Fruit fly (Drosophila melanogaster) whole organism, embryonic: Measurements from ENCODE around the gene AlaRS.
A peak's percentile ranks its signal among the peaks of the same experiment; 100 is the strongest.

Source experiments
- Asciz ChIP-seq: fragments of 200-800 bp; sonication (Bioruptor generic); optimal IDR thresholded peaks from 2 replicates; lab custom pipeline; 2017; ENCODE audit warnings: missing biosample characterization, mild to moderate bottlenecking, missing genetic modification characterization, missing genetic modification reagents
- Atf-2 ChIP-seq: fragments of 200-800 bp; sonication (Bioruptor generic); optimal IDR thresholded peaks from 2 replicates; lab custom pipeline; 2016; ENCODE audit warnings: missing biosample characterization, missing genetic modification characterization
- BEAF-32 ChIP-seq: fragments of 200-800 bp; sonication (Bioruptor generic); optimal IDR thresholded peaks from 3 replicates; lab custom pipeline; 2017; ENCODE audit warnings: missing biosample characterization, missing genetic modification characterization, mild to moderate bottlenecking, moderate library complexity, missing genetic modification reagents
- CG11093 ChIP-seq: fragments of 200-800 bp; sonication (Bioruptor generic); IDR thresholded peaks from 3 replicates; pipeline ENCODE4 v1.3.6; 2022; ENCODE audit warnings: missing biosample characterization, missing genetic modification characterization
- CG13287 ChIP-seq: fragments of 200-800 bp; sonication (Bioruptor generic); IDR thresholded peaks from 2 replicates; pipeline ENCODE4 v1.3.6; 2022; ENCODE audit warnings: missing biosample characterization, missing genetic modification characterization; ENCODE audit not compliant: partially characterized antibody
- CG1529 ChIP-seq: fragments of 200-800 bp; sonication (Bioruptor generic); optimal IDR thresholded peaks from 3 replicates; lab custom pipeline; 2018; ENCODE audit warnings: missing biosample characterization, missing genetic modification characterization
- CG17385 ChIP-seq: fragments of 200-800 bp; sonication (Bioruptor generic); optimal IDR thresholded peaks from 3 replicates; lab custom pipeline; 2018; ENCODE audit warnings: missing biosample characterization, mild to moderate bottlenecking, missing genetic modification characterization
- CG17829 ChIP-seq: fragments of 200-800 bp; optimal IDR thresholded peaks from 2 replicates; lab custom pipeline; 2019; ENCODE audit warnings: missing biosample characterization, mild to moderate bottlenecking, missing genetic modification characterization, moderate library complexity
- CG18764 ChIP-seq: fragments of 200-800 bp; sonication (Bioruptor generic); optimal IDR thresholded peaks from 3 replicates; lab custom pipeline; 2016; ENCODE audit warnings: missing biosample characterization, missing genetic modification characterization
- CG2678 ChIP-seq: fragments of 200-800 bp; sonication (Bioruptor generic); optimal IDR thresholded peaks from 3 replicates; lab custom pipeline; 2019; ENCODE audit warnings: missing biosample characterization, mild to moderate bottlenecking, missing genetic modification characterization, moderate library complexity
- CG42726 ChIP-seq: fragments of 200-800 bp; sonication (Bioruptor generic); IDR thresholded peaks from 2 replicates; pipeline ENCODE4 v1.3.6; 2022; ENCODE audit warnings: missing biosample characterization, missing genetic modification characterization; ENCODE audit not compliant: partially characterized antibody
- CG4404 ChIP-seq: fragments of 200-800 bp; sonication (Bioruptor generic); IDR thresholded peaks from 2 replicates; pipeline ENCODE4 v1.3.6; 2022; ENCODE audit warnings: missing biosample characterization, missing genetic modification characterization
- CG5953 ChIP-seq: fragments of 200-800 bp; sonication (Bioruptor generic); IDR thresholded peaks from 2 replicates; pipeline ENCODE4 v1.3.6; 2022; ENCODE audit warnings: missing biosample characterization, missing genetic modification characterization
- CG6654 ChIP-seq: fragments of 200-800 bp; sonication (Bioruptor generic); optimal IDR thresholded peaks from 2 replicates; lab custom pipeline; 2017; ENCODE audit warnings: missing biosample characterization, mild to moderate bottlenecking, missing genetic modification characterization
- CG7839 ChIP-seq: fragments of 200-800 bp; sonication (Bioruptor generic); optimal IDR thresholded peaks from 3 replicates; lab custom pipeline; 2018; ENCODE audit warnings: missing biosample characterization, mild to moderate bottlenecking, missing genetic modification characterization, moderate library complexity
- CG7987 ChIP-seq: fragments of 200-800 bp; sonication (Bioruptor generic); optimal IDR thresholded peaks from 2 replicates; lab custom pipeline; 2018; ENCODE audit warnings: missing biosample characterization, mild to moderate bottlenecking, missing genetic modification characterization, moderate library complexity
- CG8089 ChIP-seq: fragments of 200-800 bp; sonication (Bioruptor generic); optimal IDR thresholded peaks from 3 replicates; lab custom pipeline; 2016; ENCODE audit warnings: missing biosample characterization, missing genetic modification characterization
- CG8388 ChIP-seq: fragments of 200-800 bp; sonication (Bioruptor generic); optimal IDR thresholded peaks from 2 replicates; lab custom pipeline; 2019; ENCODE audit warnings: missing biosample characterization, mild to moderate bottlenecking, missing genetic modification characterization, moderate library complexity
- CG9876 ChIP-seq: fragments of 200-800 bp; sonication (Bioruptor generic); optimal IDR thresholded peaks from 2 replicates; lab custom pipeline; 2016; ENCODE audit warnings: missing biosample characterization, missing genetic modification characterization
- Dip3 ChIP-seq: fragments of 200-800 bp; sonication (Bioruptor generic); optimal IDR thresholded peaks from 3 replicates; lab custom pipeline; 2016; ENCODE audit warnings: missing biosample characterization, missing genetic modification characterization
- E2f1 ChIP-seq: fragments of 200-800 bp; sonication (Bioruptor generic); IDR thresholded peaks from 2 replicates; pipeline ENCODE4 v1.3.6; 2022; ENCODE audit warnings: missing biosample characterization, missing genetic modification characterization
- Fer2 ChIP-seq: fragments of 200-800 bp; sonication (Bioruptor generic); optimal IDR thresholded peaks from 2 replicates; lab custom pipeline; 2018; ENCODE audit warnings: missing biosample characterization, mild to moderate bottlenecking, missing genetic modification characterization, moderate library complexity
- Hmr ChIP-seq: fragments of 200-800 bp; sonication (Bioruptor generic); optimal IDR thresholded peaks from 3 replicates; lab custom pipeline; 2017; ENCODE audit warnings: mild to moderate bottlenecking, missing biosample characterization, missing genetic modification reagents, missing genetic modification characterization
- Lhr ChIP-seq: fragments of 200-800 bp; sonication (Bioruptor generic); optimal IDR thresholded peaks from 3 replicates; lab custom pipeline; 2017; ENCODE audit warnings: mild to moderate bottlenecking, missing biosample characterization, missing genetic modification reagents, missing genetic modification characterization
- Lim3 ChIP-seq: fragments of 200-800 bp; sonication (Bioruptor generic); IDR thresholded peaks from 2 replicates; pipeline ENCODE4 v1.3.6; 2022; ENCODE audit warnings: missing biosample characterization, missing genetic modification characterization
- Med ChIP-seq: fragments of 200-800 bp; sonication (Bioruptor generic); peaks from one replicate; lab custom pipeline; 2016; ENCODE audit warnings: missing biosample characterization, missing genetic modification characterization, mild to moderate bottlenecking, inconsistent platforms, moderate library complexity
- Mrtf ChIP-seq: fragments of 200-800 bp; sonication (Bioruptor generic); IDR thresholded peaks from 3 replicates; pipeline ENCODE4 v1.3.6; 2022; ENCODE audit warnings: missing biosample characterization, missing genetic modification characterization
- Sry-β ChIP-seq: fragments of 200-800 bp; sonication (Bioruptor generic); optimal IDR thresholded peaks from 2 replicates; lab custom pipeline; 2018; ENCODE audit warnings: missing biosample characterization, mild to moderate bottlenecking, missing genetic modification characterization, moderate library complexity
- Usf ChIP-seq: fragments of 200-800 bp; sonication (Bioruptor generic); optimal IDR thresholded peaks from 2 replicates; lab custom pipeline; 2017; ENCODE audit warnings: missing genotype, missing biosample characterization, missing genetic modification characterization
- bsh ChIP-seq, 2 experiments: fragments of 200-800 bp; sonication (Bioruptor generic); optimal IDR thresholded peaks; 2 replicates each; lab custom pipeline; 2017 to 2018; ENCODE audit warnings: mild to moderate bottlenecking in 2 of 2, missing biosample characterization in 2 of 2, missing genetic modification characterization in 2 of 2, moderate library complexity in 1 of 2
- cg ChIP-seq: fragments of 200-800 bp; sonication (Bioruptor generic); optimal IDR thresholded peaks from 3 replicates; lab custom pipeline; 2019; ENCODE audit warnings: missing biosample characterization, mild to moderate bottlenecking, missing genetic modification characterization, moderate library complexity
- chinmo ChIP-seq: fragments of 200-800 bp; sonication (Bioruptor generic); IDR thresholded peaks from 4 replicates; pipeline ENCODE4 v1.3.6; 2022; ENCODE audit warnings: missing biosample characterization, missing genetic modification characterization; ENCODE audit not compliant: partially characterized antibody
- chn ChIP-seq: fragments of 200-800 bp; sonication (Bioruptor generic); optimal IDR thresholded peaks from 2 replicates; lab custom pipeline; 2016; ENCODE audit warnings: missing biosample characterization, missing genetic modification characterization
- dimm ChIP-seq: fragments of 200-800 bp; sonication (Bioruptor generic); IDR thresholded peaks from 2 replicates; pipeline ENCODE4 v1.3.6; 2022; ENCODE audit warnings: missing biosample characterization, missing genetic modification characterization
- dm ChIP-seq: fragments of 200-800 bp; sonication (Bioruptor generic); optimal IDR thresholded peaks from 3 replicates; lab custom pipeline; 2016; ENCODE audit warnings: missing biosample characterization, missing genetic modification characterization
- exex ChIP-seq: fragments of 200-800 bp; sonication (Bioruptor generic); optimal IDR thresholded peaks from 4 replicates; lab custom pipeline; 2018; ENCODE audit warnings: missing biosample characterization, mild to moderate bottlenecking, missing genetic modification characterization, moderate library complexity
- fru ChIP-seq: fragments of >200 bp; optimal IDR thresholded peaks from 2 replicates; lab custom pipeline; 2017
- h ChIP-seq: fragments of >200 bp; optimal IDR thresholded peaks from 2 replicates; lab custom pipeline; 2017
- her ChIP-seq: fragments of 200-800 bp; sonication (Bioruptor generic); optimal IDR thresholded peaks from 2 replicates; lab custom pipeline; 2016; ENCODE audit warnings: missing biosample characterization, missing genetic modification characterization
- knrl ChIP-seq: fragments of 200-800 bp; sonication (Bioruptor generic); IDR thresholded peaks from 3 replicates; pipeline ENCODE4 v1.3.6; 2022; ENCODE audit warnings: missing biosample characterization, missing genetic modification characterization; ENCODE audit not compliant: partially characterized antibody
- odd ChIP-seq: fragments of 200-800 bp; sonication (Bioruptor generic); optimal IDR thresholded peaks from 2 replicates; lab custom pipeline; 2017; ENCODE audit warnings: missing biosample characterization, mild to moderate bottlenecking, missing genetic modification characterization
- prd ChIP-seq, 3 experiments: fragments of >200 bp in 2 of 3; fragments of 200-800 bp in 1 of 3; sonication (Bioruptor generic) in 1 of 3; optimal IDR thresholded peaks in 2 of 3; IDR thresholded peaks in 1 of 3; 2 replicates in 2 of 3; 3 replicates in 1 of 3; pipeline versions ENCODE4 v1.3.6 to Lab custom; 2017 to 2022; ENCODE audit warnings: missing biosample characterization in 1 of 3, missing genetic modification characterization in 1 of 3
- repo ChIP-seq: fragments of 200-800 bp; sonication (Bioruptor generic); optimal IDR thresholded peaks from 2 replicates; lab custom pipeline; 2016; ENCODE audit warnings: missing biosample characterization, missing genetic modification characterization
- sima ChIP-seq: fragments of 200-800 bp; sonication (Bioruptor generic); optimal IDR thresholded peaks from 2 replicates; lab custom pipeline; 2016; ENCODE audit warnings: missing biosample characterization, missing genetic modification characterization
- slbo ChIP-seq: fragments of 200-800 bp; sonication (Bioruptor generic); IDR thresholded peaks from 2 replicates; pipeline ENCODE4 v1.3.6; 2022; ENCODE audit warnings: missing biosample characterization, missing genetic modification characterization
- unpg ChIP-seq: fragments of 200-800 bp; sonication (Bioruptor generic); optimal IDR thresholded peaks from 3 replicates; lab custom pipeline; 2018; ENCODE audit warnings: missing biosample characterization, mild to moderate bottlenecking, missing genetic modification characterization, moderate library complexity
- wek ChIP-seq: fragments of 200-800 bp; sonication (Bioruptor generic); optimal IDR thresholded peaks from 3 replicates; lab custom pipeline; 2018; ENCODE audit warnings: missing biosample characterization, mild to moderate bottlenecking, missing genetic modification characterization, moderate library complexity

The AlaRS gene

DNA sequence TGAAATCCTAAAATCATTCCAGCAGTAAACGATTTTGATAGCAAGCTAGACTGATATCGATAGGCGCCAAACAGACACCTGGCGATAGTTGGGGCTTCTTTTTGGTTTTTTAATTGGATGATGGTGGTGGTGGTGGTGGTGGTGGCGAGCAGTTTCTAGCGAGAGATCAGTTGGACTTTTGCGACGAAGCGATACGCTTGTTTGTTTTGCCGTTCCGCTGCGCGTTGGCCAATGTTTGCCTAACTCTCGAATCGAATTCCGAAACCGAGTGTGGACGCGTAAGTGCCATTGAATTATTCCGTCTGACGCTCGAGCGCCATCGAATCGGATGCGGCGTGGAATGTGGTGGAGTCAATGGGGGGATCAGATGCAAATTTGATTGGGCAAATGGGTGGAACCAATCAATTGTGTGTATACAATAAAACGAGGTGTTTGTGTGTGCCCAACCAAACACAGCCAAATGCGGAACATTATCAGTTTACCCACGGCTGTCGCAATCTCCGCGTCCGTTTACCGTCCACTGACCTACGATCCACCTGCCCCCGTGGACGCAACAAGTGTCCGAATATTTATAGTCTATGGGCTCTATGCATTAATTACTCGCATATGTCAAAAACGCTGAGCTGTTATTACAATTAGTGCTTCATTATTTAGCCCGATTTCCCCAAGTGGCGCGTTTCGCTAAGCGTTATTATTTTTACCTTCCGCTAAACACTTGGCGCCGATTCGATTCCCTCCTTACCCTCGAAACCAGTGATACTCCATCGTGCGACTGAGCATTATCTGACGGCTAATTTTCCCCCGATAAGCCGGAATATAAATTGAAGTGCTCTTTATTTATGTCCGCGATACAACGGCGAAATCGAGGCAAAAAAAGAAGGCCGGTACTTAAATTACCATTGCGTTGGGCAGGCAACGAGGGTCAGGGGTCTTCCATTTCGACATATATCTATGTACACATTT lies 10.9 kb downstream of the AlaRS start, which contains the start of gene CG17292 (continued):
- TF ChIP-seq CG18764 (GFP tag; lab: Kevin White, UChicago) (peak; percentile 76), CG42726 (GFP tag; lab: Robert Waterston, UW) (peak; percentile 74), CG9876 (no peak), CG7987 (GFP tag; lab: Kevin White, UChicago) (peak; percentile 55), Dip3 (peak; percentile 32), CG5953 (GFP tag; lab: Robert Waterston, UW) (peak; percentile 43; the same call in 1 of the 2 replicates), prd (optimal IDR thresholded peaks at IDR 0.05; lab: Kevin White, UChicago) (no peak), prd (GFP tag; IDR thresholded peaks at IDR 0.05; lab: Robert Waterston, UW) (peak; percentile 35; the same call in 1 of the 3 replicates), chn (GFP tag; lab: Kevin White, UChicago) (no peak), slbo (GFP tag; lab: Robert Waterston, UW) (peak; percentile 69), Lhr (GFP tag; lab: Kevin White, UChicago) (no peak), cg (GFP tag; lab: Kevin White, UChicago) (peak; percentile 51), unpg (GFP tag; lab: Kevin White, UChicago) (peak; percentile 38), sima (GFP tag; lab: Kevin White, UChicago) (no peak), her (GFP tag; lab: Kevin White, UChicago) (peak; percentile 19), odd (peak; percentile 22), CG13287 (GFP tag; lab: Robert Waterston, UW) (peak; percentile 95), Lim3 (GFP tag; lab: Robert Waterston, UW) (0 out of 2 replicates have a peak, but pooled peaks have one; percentile 14), chinmo (peak; percentile 93), Sry-β (GFP tag; lab: Kevin White, UChicago) (no peak), repo (peak; percentile 26), fru (lab: Kevin White, UChicago) (no peak), exex (tag; lab: Kevin White, UChicago) (peak; percentile 94), CG1529 (no peak), CG7839 (tag; lab: Kevin White, UChicago) (no peak), CG8388 (GFP tag; lab: Kevin White, UChicago) (no peak), CG6654 (no peak), knrl (GFP tag; lab: Robert Waterston, UW) (peak; percentile 91), dm (GFP tag; lab: Kevin White, UChicago) (no peak), h (lab: Kevin White, UChicago) (no peak), Fer2 (no peak), Usf (GFP tag; lab: Kevin White, UChicago) (no peak), CG2678 (tag; lab: Kevin White, UChicago) (peak; percentile 49), bsh (GFP tag; optimal IDR thresholded peaks at IDR 0.05; lab: Kevin White, UChicago) (peak in 1 of 2 experiments; percentile 23), dimm (no peak), CG17385 (GFP tag; lab: Kevin White, UChicago) (peak; percentile 62), wek (peak; percentile 64), Med (GFP tag; lab: Kevin White, UChicago) (peak; percentile 95), CG4404 (GFP tag; lab: Robert Waterston, UW) (no peak), Hmr (GFP tag; lab: Kevin White, UChicago) (peak; percentile 81), Asciz (GFP tag; lab: Kevin White, UChicago) (peak; percentile 23), BEAF-32 (peak; percentile 82), Mrtf (GFP tag; lab: Robert Waterston, UW) (no peak; the same call in 2 of the 3 replicates), CG11093 (no peak), Atf-2 (GFP tag; lab: Kevin White, UChicago) (no peak), CG17829 (no peak), E2f1 (peak; percentile 41; the same call in 1 of the 2 replicates), CG8089 (GFP tag; lab: Kevin White, UChicago) (peak; percentile 33)
